Worm (Caenorhabditis elegans) whole organism, L3 larva: ENCODE results near the gene alh-3.

ENCODE experiments used
- ama-1 ChIP-seq: fragments of 150-350 bp; optimal IDR thresholded peaks from 2 replicates; lab custom pipeline; 2018
- hmg-11 ChIP-seq: sonication (generic microtip); optimal IDR thresholded peaks from 2 replicates; lab custom pipeline; 2016; ENCODE audit warnings: missing genetic modification characterization, missing compliant biosample characterization
- nhr-237 ChIP-seq: fragments of 150-350 bp; optimal IDR thresholded peaks from 2 replicates; lab custom pipeline; 2014; ENCODE audit warnings: missing biosample characterization, missing genetic modification characterization
- skn-1 ChIP-seq: fragments of 150-350 bp; optimal IDR thresholded peaks from 2 replicates; lab custom pipeline; 2014; ENCODE audit warnings: missing biosample characterization, missing genetic modification characterization

- TF ChIP-seq skn-1 (no peak), ama-1 (lab: Kevin White, UChicago) (no peak), nhr-237 (tag; lab: Kevin White, UChicago) (no peak), hmg-11 (tag; lab: Kevin White, UChicago) (no peak)
Measured at ce11 chrIV:10981761-10982160, 40.6 kb upstream of the alh-3 start, which contains the start of gene Y43E12A.2.
